Worm (Caenorhabditis elegans): ENCODE results near the gene bus-12.

ce11 chrIV:13246961-13247360 lies 9.0 kb upstream of the bus-12 start, which contains the start of gene JC8.7:
- TF ChIP-seq nhr-23 (tag; optimal IDR thresholded peaks at IDR 0.05), result no peak
- no peak for TF ChIP-seq ama-1 (optimal IDR thresholded peaks at IDR 0.05)

Measured in whole organism, L3 larva.